Worm (Caenorhabditis elegans): Measurements from ENCODE around the gene ddi-1.

ce11 chrIV:6511767-6512166 lies 10.9 kb upstream of the ddi-1 start:
- TF ChIP-seq nhr-25 (tag; optimal IDR thresholded peaks at IDR 0.05) (no peak), lin-11 (tag; optimal IDR thresholded peaks at IDR 0.05) (no peak)
